Worm (Caenorhabditis elegans): ENCODE data around the gene C28C12.11.
A peak's percentile ranks its signal among the peaks of the same experiment; 100 is the strongest.

DNA sequence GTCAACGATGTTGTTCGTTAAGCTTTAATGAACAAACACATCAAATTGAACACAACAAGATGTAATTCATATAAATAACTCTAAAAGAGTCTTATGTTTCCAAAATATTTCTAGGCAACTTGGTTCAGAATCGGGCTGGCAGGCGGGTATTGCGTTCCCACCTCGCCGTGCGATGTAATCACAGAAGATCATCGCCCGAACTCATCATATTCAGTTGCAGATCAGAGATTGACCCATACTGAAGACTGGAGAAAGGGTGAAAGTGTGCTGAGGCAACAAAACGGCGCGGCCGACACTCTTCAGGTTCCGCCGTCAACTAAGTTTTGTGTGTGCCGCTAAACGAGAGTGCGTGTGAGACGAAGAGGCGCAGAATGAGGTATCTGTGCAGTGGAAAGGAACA is 45.4 kb upstream of the C28C12.11 start:
- no peak for TF ChIP-seq ztf-11 (tag; optimal IDR thresholded peaks at IDR 0.05)
- TF ChIP-seq pha-4 (tag; optimal IDR thresholded peaks at IDR 0.05) = peak; percentile 30
- peak; percentile 28 for TF ChIP-seq cnd-1 (tag; optimal IDR thresholded peaks at IDR 0.05)

Measured in whole organism, mixed stage, embryonic.